Fruit fly (Drosophila melanogaster) whole organism, adult: ENCODE data around the gene CG14624.

Experiments
- CG14711 ChIP-seq: fragments of 200-800 bp; sonication (Bioruptor generic); optimal IDR thresholded peaks from 2 replicates; lab custom pipeline; 2018; ENCODE audit warnings: missing biosample characterization, mild to moderate bottlenecking, missing genetic modification characterization, moderate library complexity
- CG1620 ChIP-seq: fragments of 200-800 bp; sonication (Bioruptor generic); optimal IDR thresholded peaks from 2 replicates; lab custom pipeline; 2016; ENCODE audit warnings: missing biosample characterization, missing genetic modification characterization
- CG7101 ChIP-seq: fragments of 200-800 bp; sonication (Bioruptor generic); optimal IDR thresholded peaks from 2 replicates; lab custom pipeline; 2018; ENCODE audit warnings: missing biosample characterization, mild to moderate bottlenecking, missing genetic modification characterization, moderate library complexity
- Hr96 ChIP-seq: fragments of 200-800 bp; sonication (Bioruptor generic); optimal IDR thresholded peaks from 2 replicates; lab custom pipeline; 2016; ENCODE audit warnings: missing biosample characterization, missing genetic modification characterization
- bab1 ChIP-seq: fragments of 200-800 bp; sonication (Bioruptor generic); optimal IDR thresholded peaks from 3 replicates; lab custom pipeline; 2019; ENCODE audit warnings: missing biosample characterization, mild to moderate bottlenecking, missing genetic modification characterization, moderate library complexity
- cic ChIP-seq: fragments of 200-800 bp; sonication (Bioruptor generic); optimal IDR thresholded peaks from 2 replicates; lab custom pipeline; 2017; ENCODE audit warnings: missing biosample characterization, mild to moderate bottlenecking, missing genetic modification characterization, moderate library complexity
- cnc ChIP-seq, 2 experiments: fragments of >200 bp; optimal IDR thresholded peaks; 2 replicates each; lab custom pipeline; 2017
- kay ChIP-seq: fragments of 200-800 bp; sonication (Bioruptor generic); peaks from one replicate; lab custom pipeline; 2016; ENCODE audit warnings: missing biosample characterization, missing genetic modification characterization, borderline replicate concordance
- ovo ChIP-seq: fragments of 200-800 bp; sonication (Bioruptor generic); optimal IDR thresholded peaks from 2 replicates; lab custom pipeline; 2016; ENCODE audit warnings: missing biosample characterization, missing genetic modification characterization
- tj ChIP-seq: fragments of 200-800 bp; sonication (Bioruptor generic); optimal IDR thresholded peaks from 3 replicates; lab custom pipeline; 2017; ENCODE audit warnings: missing biosample characterization, mild to moderate bottlenecking, missing genetic modification characterization, moderate library complexity

DNA sequence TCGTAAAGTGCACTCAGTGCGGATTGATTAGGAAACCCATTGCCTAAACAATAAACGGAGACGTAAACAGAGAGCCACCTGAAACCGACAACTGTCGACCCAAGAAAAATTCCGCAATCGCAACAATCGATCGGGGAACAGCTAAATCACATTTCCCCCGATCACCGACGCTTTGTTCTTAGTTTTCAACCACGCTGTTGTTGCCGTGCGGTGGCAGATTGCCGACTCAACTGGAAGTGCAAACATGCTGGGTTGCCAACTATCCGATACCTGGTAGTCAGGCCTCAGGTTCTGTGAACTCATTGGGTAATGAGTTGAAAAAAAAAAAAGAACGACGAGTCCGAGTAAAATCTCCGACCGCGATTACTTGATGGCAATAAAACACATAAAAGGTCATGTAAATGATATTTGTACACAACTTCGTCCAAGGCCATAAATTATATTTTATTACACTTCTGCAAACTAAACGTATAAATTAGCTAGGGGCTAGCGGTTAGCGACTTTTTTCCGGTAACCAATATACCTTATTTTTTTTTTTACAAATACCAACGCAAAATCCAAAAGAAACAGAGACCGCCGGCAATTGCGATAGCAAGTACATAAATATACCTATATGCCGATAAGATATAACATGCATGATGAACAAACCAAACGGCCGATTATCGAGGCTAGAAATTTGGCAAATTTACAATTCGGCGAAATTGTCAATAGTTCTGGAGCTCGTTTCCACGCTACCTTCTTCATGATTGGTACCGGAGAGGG is 36.2 kb upstream of the CG14624 start, which contains the start of gene CG11378:
- TF ChIP-seq CG14711 (tag; lab: Kevin White, UChicago) = peak; percentile 46
- TF ChIP-seq kay (GFP tag; lab: Kevin White, UChicago) = peak; percentile 45
- TF ChIP-seq cic (GFP tag; lab: Kevin White, UChicago) = peak; percentile 9
- TF ChIP-seq cnc (optimal IDR thresholded peaks at IDR 0.05; lab: Kevin White, UChicago) = no peak
- no peak for TF ChIP-seq CG7101
- no peak for TF ChIP-seq Hr96 (GFP tag; lab: Kevin White, UChicago)
- TF ChIP-seq ovo = no peak
- no peak for TF ChIP-seq CG1620 (GFP tag; lab: Kevin White, UChicago)
- peak; percentile 95 for TF ChIP-seq tj (GFP tag; lab: Kevin White, UChicago)
- no peak for TF ChIP-seq bab1 (GFP tag; lab: Kevin White, UChicago)
